Worm (Caenorhabditis elegans) whole organism, L2 larva: ENCODE measurements around the gene nstp-8.

Source experiments
- F13H6.1 ChIP-seq: sonication (generic microtip); optimal IDR thresholded peaks from 2 replicates; lab custom pipeline; 2016; ENCODE audit warnings: missing genetic modification characterization, missing compliant biosample characterization
- blmp-1 ChIP-seq: sonication (generic microtip); optimal IDR thresholded peaks from 2 replicates; lab custom pipeline; 2017; ENCODE audit warnings: missing genetic modification characterization, mild to moderate bottlenecking, missing compliant biosample characterization, antibody characterized with exemption, moderate library complexity; ENCODE audit not compliant: insufficient read depth
- crh-2 ChIP-seq: sonication (generic microtip); optimal IDR thresholded peaks from 2 replicates; lab custom pipeline; 2017; ENCODE audit warnings: missing biosample characterization, missing genetic modification characterization
- fos-1 ChIP-seq: fragments of 150-350 bp; optimal IDR thresholded peaks from 2 replicates; lab custom pipeline; 2014; ENCODE audit warnings: missing biosample characterization, missing genetic modification characterization
- lin-11 ChIP-seq: fragments of 150-350 bp; sonication (generic microtip); optimal IDR thresholded peaks from 2 replicates; lab custom pipeline; 2014; ENCODE audit warnings: missing biosample characterization, missing genetic modification characterization, inconsistent platforms, mixed read lengths
- nhr-11 ChIP-seq: fragments of 150-350 bp; optimal IDR thresholded peaks from 2 replicates; lab custom pipeline; 2014; ENCODE audit warnings: missing biosample characterization, missing genetic modification characterization
- nhr-23 ChIP-seq: fragments of 150-350 bp; optimal IDR thresholded peaks from 2 replicates; lab custom pipeline; 2014; ENCODE audit warnings: missing biosample characterization, missing genetic modification reagents, missing genetic modification characterization
- nhr-237 ChIP-seq: fragments of 150-350 bp; optimal IDR thresholded peaks from 2 replicates; lab custom pipeline; 2014; ENCODE audit warnings: missing biosample characterization, missing genetic modification characterization
- unc-39 ChIP-seq: fragments of 150-350 bp; optimal IDR thresholded peaks from 2 replicates; lab custom pipeline; 2014; ENCODE audit warnings: missing biosample characterization, missing genetic modification characterization
- unc-62 ChIP-seq: fragments of 150-350 bp; optimal IDR thresholded peaks from 2 replicates; lab custom pipeline; 2014; ENCODE audit warnings: missing biosample characterization, missing genetic modification reagents, missing genetic modification characterization

DNA sequence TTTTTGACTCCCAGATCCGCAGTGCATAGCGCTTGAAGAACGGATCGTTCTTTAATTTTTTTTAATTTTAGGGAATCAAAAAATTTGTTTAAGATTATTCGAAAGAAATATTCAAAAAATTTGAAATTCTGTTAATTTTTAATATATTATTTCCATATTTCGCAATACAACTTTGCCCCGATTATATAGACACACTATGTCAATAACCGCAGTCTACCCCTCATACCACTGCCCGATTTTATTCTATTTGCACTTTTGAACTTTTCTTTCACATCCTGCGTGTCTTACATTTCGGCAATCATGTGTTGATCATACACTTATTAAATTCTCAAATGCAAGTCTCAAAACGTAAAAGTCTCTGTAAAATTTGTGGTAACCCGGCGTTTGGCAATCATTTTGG, 3.4 kb downstream of the nstp-8 start, which contains the start of gene nhr-56:
- TF ChIP-seq nhr-23 (tag; lab: Kevin White, UChicago) (no peak), blmp-1 (tag; lab: Kevin White, UChicago) (no peak), unc-39 (tag; lab: Kevin White, UChicago) (no peak), nhr-11 (tag; lab: Kevin White, UChicago) (no peak), lin-11 (tag; lab: Kevin White, UChicago) (no peak), crh-2 (peak; percentile 59), nhr-237 (no peak), F13H6.1 (tag; lab: Kevin White, UChicago) (peak; percentile 25), fos-1 (tag; lab: Kevin White, UChicago) (peak; percentile 71), unc-62 (GFP tag; lab: Kevin White, UChicago) (no peak)
